Worm (Caenorhabditis elegans): Measurements from ENCODE around the gene C08F11.13.
A peak's percentile ranks its signal among the peaks of the same experiment; 100 is the strongest.

The C08F11.13 gene

ce11 chrIV:13600643-13601042 is 9.0 kb downstream of the C08F11.13 start:
- TF ChIP-seq C06A6.2 (GFP tag; conservative IDR thresholded peaks at IDR 0.05) = no peak
- TF ChIP-seq egl-18 (GFP tag; IDR thresholded peaks at IDR 0.05) = no peak
- no peak for TF ChIP-seq ets-4 (GFP tag; optimal IDR thresholded peaks at IDR 0.05)
- no peak for TF ChIP-seq B0035.1 (tag; optimal IDR thresholded peaks at IDR 0.05)
- peak; percentile 90 for TF ChIP-seq snpc-3.4 (tag; optimal IDR thresholded peaks at IDR 0.05)
- no peak for TF ChIP-seq mel-28 (tag; optimal IDR thresholded peaks at IDR 0.05; ENCODE audit: borderline replicate concordance)
- TF ChIP-seq F23B12.7 (tag; optimal IDR thresholded peaks at IDR 0.05; ENCODE audit: insufficient read depth) = no peak
- no peak for TF ChIP-seq aptf-2 (GFP tag; conservative IDR thresholded peaks at IDR 0.05)
- TF ChIP-seq ceh-27 (GFP tag; optimal IDR thresholded peaks at IDR 0.05) = no peak
- peak; percentile 76 for TF ChIP-seq snpc-1.3 (tag; optimal IDR thresholded peaks at IDR 0.05; ENCODE audit: insufficient read depth)
- no peak for TF ChIP-seq Y95B8A.8 (GFP tag; IDR thresholded peaks at IDR 0.05)
- TF ChIP-seq tlf-1 (GFP tag; optimal IDR thresholded peaks at IDR 0.05) = no peak
- TF ChIP-seq zfh-2 (GFP tag; conservative IDR thresholded peaks at IDR 0.05) = no peak
- no peak for TF ChIP-seq ztf-6 (GFP tag; IDR thresholded peaks at IDR 0.05)
- TF ChIP-seq Y56A3A.18 (GFP tag; IDR thresholded peaks at IDR 0.05) = no peak
- TF ChIP-seq F33H1.4 (GFP tag; IDR thresholded peaks at IDR 0.05) = no peak
- TF ChIP-seq unc-62 (GFP tag; optimal IDR thresholded peaks at IDR 0.05) = no peak
- TF ChIP-seq nhr-27 (tag; optimal IDR thresholded peaks at IDR 0.05) = no peak
- no peak for TF ChIP-seq rpc-1 (optimal IDR thresholded peaks at IDR 0.05)
- TF ChIP-seq rpc-1 (tag; optimal IDR thresholded peaks at IDR 0.05) = no peak
- TF ChIP-seq hlh-26 (GFP tag; conservative IDR thresholded peaks at IDR 0.05) = no peak
- no peak for TF ChIP-seq ceh-100 (GFP tag; IDR thresholded peaks at IDR 0.05)
- TF ChIP-seq ztf-28 (GFP tag; IDR thresholded peaks at IDR 0.05) = no peak
- no peak for TF ChIP-seq nhr-90 (tag; optimal IDR thresholded peaks at IDR 0.05)
- TF ChIP-seq nfya-2 (GFP tag; IDR thresholded peaks at IDR 0.05) = no peak
- no peak for TF ChIP-seq ekl-4 (GFP tag; IDR thresholded peaks at IDR 0.05)
- no peak for TF ChIP-seq K11D2.4 (GFP tag; IDR thresholded peaks at IDR 0.05)
- TF ChIP-seq mxl-1 (tag; optimal IDR thresholded peaks at IDR 0.05) = no peak
- peak; percentile 80 for TF ChIP-seq pbrm-1 (GFP tag; IDR thresholded peaks at IDR 0.05)
- no peak for TF ChIP-seq zim-3 (tag; optimal IDR thresholded peaks at IDR 0.05)
- peak; percentile 25 for TF ChIP-seq xnd-1 (tag; optimal IDR thresholded peaks at IDR 0.05)
- TF ChIP-seq mcd-1 (GFP tag; IDR thresholded peaks at IDR 0.05) = no peak
- no peak for TF ChIP-seq C17E4.6 (GFP tag; IDR thresholded peaks at IDR 0.05)
- TF ChIP-seq efl-1 (GFP tag; optimal IDR thresholded peaks at IDR 0.05) = no peak
- no peak for TF ChIP-seq repo-1 (tag; optimal IDR thresholded peaks at IDR 0.05)
- no peak for TF ChIP-seq lin-54 (GFP tag; optimal IDR thresholded peaks at IDR 0.05)
- TF ChIP-seq hsf-1 (GFP tag; IDR thresholded peaks at IDR 0.05) = 0 out of 2 replicates have a peak, but pooled peaks have one; percentile 41
- TF ChIP-seq attf-6 (GFP tag; IDR thresholded peaks at IDR 0.05) = peak; percentile 98
- TF ChIP-seq madf-6 (GFP tag; IDR thresholded peaks at IDR 0.05) = peak; percentile 74
- TF ChIP-seq tbp1 (GFP tag; optimal IDR thresholded peaks at IDR 0.05) = peak; percentile 75
- no peak for TF ChIP-seq T07F8.4 (tag; optimal IDR thresholded peaks at IDR 0.05)
- TF ChIP-seq madf-10 (tag; optimal IDR thresholded peaks at IDR 0.05) = no peak
- no peak for TF ChIP-seq mes-4 (tag; optimal IDR thresholded peaks at IDR 0.05)
- TF ChIP-seq hmg-1.2 (GFP tag; IDR thresholded peaks at IDR 0.05) = peak; percentile 84
- TF ChIP-seq nhr-120 (GFP tag; IDR thresholded peaks at IDR 0.05) = no peak
- no peak for TF ChIP-seq sea-2 (GFP tag; IDR thresholded peaks at IDR 0.05)
- TF ChIP-seq nhr-80 (tag; optimal IDR thresholded peaks at IDR 0.05) = no peak
- peak; percentile 43 for TF ChIP-seq lsl-1 (GFP tag; optimal IDR thresholded peaks at IDR 0.05)
- peak; percentile 94 for TF ChIP-seq snpc-4 (GFP tag; optimal IDR thresholded peaks at IDR 0.05)
- TF ChIP-seq snpc-4 (tag; optimal IDR thresholded peaks at IDR 0.05) = peak; percentile 95 to 98 (median 96)

Measured in whole organism, young adult.